Worm (Caenorhabditis elegans) whole organism, late embryonic: ENCODE results near the gene srh-207.

Source experiments
- ceh-34 ChIP-seq: sonication (generic microtip); optimal IDR thresholded peaks from 2 replicates; lab custom pipeline; 2016; ENCODE audit warnings: mild to moderate bottlenecking, missing genetic modification characterization, missing compliant biosample characterization
- ceh-45 ChIP-seq: fragments of 200-800 bp; sonication (Bioruptor generic); IDR thresholded peaks from 2 replicates; pipeline ENCODE4 v1.3.6; 2022; ENCODE audit warnings: missing genetic modification reagents, missing genetic modification characterization, missing compliant biosample characterization
- ceh-9 ChIP-seq: sonication (generic microtip); optimal IDR thresholded peaks from 2 replicates; lab custom pipeline; 2016; ENCODE audit warnings: mild to moderate bottlenecking, missing genetic modification characterization, inconsistent platforms, missing compliant biosample characterization
- dve-1 ChIP-seq: sonication (generic microtip); optimal IDR thresholded peaks from 2 replicates; lab custom pipeline; 2017; ENCODE audit warnings: antibody characterized with exemption, mild to moderate bottlenecking, missing genetic modification characterization, missing compliant biosample characterization
- hlh-13 ChIP-seq: fragments of 200-800 bp; sonication (Bioruptor generic); optimal IDR thresholded peaks from 2 replicates; lab custom pipeline; 2018; ENCODE audit warnings: mild to moderate bottlenecking, missing genetic modification characterization, missing compliant biosample characterization
- hlh-30 ChIP-seq: sonication (generic microtip); optimal IDR thresholded peaks from 2 replicates; lab custom pipeline; 2017; ENCODE audit warnings: antibody characterized with exemption, missing genetic modification characterization, missing compliant biosample characterization; ENCODE audit not compliant: insufficient read depth
- hlh-6 ChIP-seq: sonication (generic microtip); optimal IDR thresholded peaks from 2 replicates; lab custom pipeline; 2016; ENCODE audit warnings: missing genotype, missing genetic modification characterization, missing compliant biosample characterization
- madf-2 ChIP-seq: sonication (generic microtip); optimal IDR thresholded peaks from 2 replicates; lab custom pipeline; 2017; ENCODE audit warnings: missing genetic modification characterization, missing compliant biosample characterization
- nfya-1 ChIP-seq: sonication (generic microtip); optimal IDR thresholded peaks from 2 replicates; lab custom pipeline; 2017; ENCODE audit warnings: missing genetic modification characterization, mild to moderate bottlenecking, missing compliant biosample characterization, antibody characterized with exemption, moderate library complexity
- nhr-11 ChIP-seq: fragments of 150-350 bp; optimal IDR thresholded peaks from 2 replicates; lab custom pipeline; 2014; ENCODE audit warnings: missing biosample characterization, missing genetic modification characterization
- pha-4 ChIP-seq: fragments of 150-350 bp; optimal IDR thresholded peaks from 2 replicates; lab custom pipeline; 2018; ENCODE audit warnings: missing biosample characterization, missing genetic modification reagents, missing genetic modification characterization
- ref-2 ChIP-seq: sonication (generic microtip); optimal IDR thresholded peaks from 2 replicates; lab custom pipeline; 2016; ENCODE audit warnings: missing genetic modification characterization, missing compliant biosample characterization
- tbx-2 ChIP-seq: sonication (generic microtip); optimal IDR thresholded peaks from 2 replicates; lab custom pipeline; 2016; ENCODE audit warnings: missing genetic modification characterization, missing compliant biosample characterization

DNA sequence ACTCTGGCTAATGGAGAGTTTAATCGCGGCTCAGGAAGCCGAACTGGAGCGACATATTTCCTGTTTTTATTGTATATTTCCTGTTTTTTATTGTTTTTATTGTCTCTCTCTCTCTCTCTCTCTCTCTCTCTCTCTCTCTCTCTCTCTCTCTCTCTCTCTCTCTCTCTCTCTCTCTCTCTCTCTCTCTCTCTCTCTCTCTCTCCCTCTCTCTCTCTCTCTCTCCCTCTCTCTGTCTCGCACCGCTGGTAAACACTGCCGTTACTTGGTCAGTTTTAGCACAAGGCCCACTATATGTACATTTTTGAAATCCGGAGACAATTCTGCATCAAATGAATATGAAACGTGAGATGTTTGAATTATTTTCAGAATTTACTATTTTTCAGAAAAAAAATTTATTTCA is 20.8 kb upstream of the srh-207 start:
- TF ChIP-seq hlh-6 (tag; lab: Kevin White, UChicago) (no peak), hlh-13 (GFP tag; lab: Kevin White, UChicago) (no peak), ref-2 (tag; lab: Kevin White, UChicago) (no peak), nhr-11 (no peak), ceh-34 (tag; lab: Kevin White, UChicago) (no peak), ceh-9 (no peak), tbx-2 (tag; lab: Kevin White, UChicago) (no peak), pha-4 (no peak), hlh-30 (tag; lab: Kevin White, UChicago) (no peak), ceh-45 (GFP tag; lab: Robert Waterston, UW) (no peak), dve-1 (tag; lab: Kevin White, UChicago) (no peak), madf-2 (tag; lab: Kevin White, UChicago) (no peak), nfya-1 (tag; lab: Kevin White, UChicago) (no peak)
